Fruit fly (Drosophila melanogaster) whole organism, adult: ENCODE results near the gene Graf.

ENCODE experiments used
- CG14711 ChIP-seq: fragments of 200-800 bp; sonication (Bioruptor generic); optimal IDR thresholded peaks from 2 replicates; lab custom pipeline; 2018; ENCODE audit warnings: missing biosample characterization, mild to moderate bottlenecking, missing genetic modification characterization, moderate library complexity
- CG1620 ChIP-seq: fragments of 200-800 bp; sonication (Bioruptor generic); optimal IDR thresholded peaks from 2 replicates; lab custom pipeline; 2016; ENCODE audit warnings: missing biosample characterization, missing genetic modification characterization
- CG5204 ChIP-seq: fragments of 200-800 bp; sonication (Bioruptor generic); optimal IDR thresholded peaks from 2 replicates; lab custom pipeline; 2016; ENCODE audit warnings: missing biosample characterization, missing genetic modification characterization
- CG7045 ChIP-seq: fragments of 200-800 bp; sonication (Bioruptor generic); optimal IDR thresholded peaks from 2 replicates; lab custom pipeline; 2017; ENCODE audit warnings: missing biosample characterization, mild to moderate bottlenecking, missing genetic modification characterization
- cic ChIP-seq: fragments of 200-800 bp; sonication (Bioruptor generic); optimal IDR thresholded peaks from 2 replicates; lab custom pipeline; 2017; ENCODE audit warnings: missing biosample characterization, mild to moderate bottlenecking, missing genetic modification characterization, moderate library complexity
- cnc ChIP-seq, 2 experiments: fragments of >200 bp; optimal IDR thresholded peaks; 2 replicates each; lab custom pipeline; 2017
- kay ChIP-seq: fragments of 200-800 bp; sonication (Bioruptor generic); peaks from one replicate; lab custom pipeline; 2016; ENCODE audit warnings: missing biosample characterization, missing genetic modification characterization, borderline replicate concordance
- toe ChIP-seq: fragments of 200-800 bp; sonication (Bioruptor generic); optimal IDR thresholded peaks from 2 replicates; lab custom pipeline; 2016; ENCODE audit warnings: missing biosample characterization, missing genetic modification characterization

dm6 chrX:15758692-15759240 is 1.8 kb downstream of the Graf start:
- TF ChIP-seq kay (peak; percentile 47), CG14711 (tag; lab: Kevin White, UChicago) (no peak), CG5204 (GFP tag; lab: Kevin White, UChicago) (no peak), CG7045 (GFP tag; lab: Kevin White, UChicago) (no peak), cnc (optimal IDR thresholded peaks at IDR 0.05; lab: Kevin White, UChicago) (no peak), cic (GFP tag; lab: Kevin White, UChicago) (peak; percentile 26), toe (GFP tag; lab: Kevin White, UChicago) (no peak), CG1620 (GFP tag; lab: Kevin White, UChicago) (no peak)
